Worm (Caenorhabditis elegans): ENCODE results near the gene C23G10.2.

C23G10.2 gene

DNA sequence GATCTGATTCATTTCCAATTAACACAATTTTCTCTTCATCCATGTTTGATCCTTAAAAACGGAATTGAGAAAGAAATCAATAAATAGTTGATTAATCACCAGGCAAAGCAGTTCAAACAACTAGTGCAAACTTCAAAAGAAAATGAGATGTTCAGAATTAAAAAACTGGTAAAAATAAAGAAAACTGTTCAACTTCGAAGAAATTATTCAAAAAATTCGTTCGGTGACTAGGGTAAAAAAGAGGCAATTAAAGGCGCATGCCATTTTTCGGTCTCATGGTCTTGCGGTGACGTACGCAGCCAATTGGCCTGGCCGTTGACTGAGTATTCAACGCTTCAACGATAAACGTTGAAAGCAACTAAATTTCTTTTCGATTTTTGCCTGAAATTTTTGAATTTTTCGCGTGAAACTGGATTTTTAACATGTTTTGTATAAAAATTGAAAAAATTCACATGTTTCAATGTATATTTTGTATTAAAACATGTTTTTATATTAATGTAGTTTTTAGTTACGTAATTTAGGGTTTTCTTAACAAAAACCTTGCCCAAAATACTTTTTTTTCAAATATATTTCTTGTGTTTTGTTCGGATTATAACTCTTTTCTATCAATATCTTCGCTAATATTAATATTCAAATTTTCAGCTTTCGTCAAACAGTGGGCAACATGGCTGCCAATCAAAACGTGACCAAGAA is 1.6 kb upstream of the C23G10.2 start, which contains the start of the genes sna-3 and rps-3 (continued):
- peak; percentile 31 for TF ChIP-seq ceh-8 (GFP tag; optimal IDR thresholded peaks at IDR 0.05)
- no peak for TF ChIP-seq efl-3 (GFP tag; optimal IDR thresholded peaks at IDR 0.05)
- peak; percentile 84 to 93 for TF ChIP-seq lsy-2 (tag; optimal IDR thresholded peaks at IDR 0.05)
- TF ChIP-seq sox-4 (tag; optimal IDR thresholded peaks at IDR 0.05) = no peak
- TF ChIP-seq lin-39 (tag; optimal IDR thresholded peaks at IDR 0.05) = peak; percentile 23
- TF ChIP-seq unc-62 (GFP tag; optimal IDR thresholded peaks at IDR 0.05) = no peak
- no peak for TF ChIP-seq mef-2 (tag; optimal IDR thresholded peaks at IDR 0.05)
- TF ChIP-seq efl-1 (optimal IDR thresholded peaks at IDR 0.05) = peak; percentile 82 to 88
- TF ChIP-seq efl-1 (GFP tag; optimal IDR thresholded peaks at IDR 0.05 in 1 of 2) = peak; percentile 73 to 96
- TF ChIP-seq zag-1 (tag; optimal IDR thresholded peaks at IDR 0.05) = no peak
- TF ChIP-seq mdl-1 (tag; optimal IDR thresholded peaks at IDR 0.05) = peak in 1 of 2 experiments; percentile 69
- TF ChIP-seq ces-1 (GFP tag; optimal IDR thresholded peaks at IDR 0.05) = no peak
- peak; percentile 29 for TF ChIP-seq aly-2 (tag; optimal IDR thresholded peaks at IDR 0.05)
- TF ChIP-seq hlh-17 (GFP tag; optimal IDR thresholded peaks at IDR 0.05; ENCODE audit: borderline replicate concordance) = no peak
- TF ChIP-seq nhr-19 (GFP tag; conservative IDR thresholded peaks at IDR 0.05) = peak; percentile 76
- no peak for TF ChIP-seq C34B4.2 (tag; optimal IDR thresholded peaks at IDR 0.05)
- peak; percentile 75 for TF ChIP-seq nhr-85 (tag)
- no peak for TF ChIP-seq ceh-90 (tag; optimal IDR thresholded peaks at IDR 0.05)
- TF ChIP-seq lin-13 (GFP tag; optimal IDR thresholded peaks at IDR 0.05) = peak; percentile 65
- peak; percentile 62 for TF ChIP-seq nhr-20 (tag; optimal IDR thresholded peaks at IDR 0.05)
- TF ChIP-seq nhr-71 (tag; optimal IDR thresholded peaks at IDR 0.05) = peak; percentile 83
- TF ChIP-seq nhr-28 (tag; optimal IDR thresholded peaks at IDR 0.05) = no peak
- TF ChIP-seq ceh-82 (tag; optimal IDR thresholded peaks at IDR 0.05) = peak; percentile 60 to 80 (median 61)
- no peak for TF ChIP-seq egl-13 (tag; optimal IDR thresholded peaks at IDR 0.05)
- TF ChIP-seq nhr-237 (tag; optimal IDR thresholded peaks at IDR 0.05) = peak; percentile 11
- TF ChIP-seq tbx-2 (tag; optimal IDR thresholded peaks at IDR 0.05) = peak; percentile 63
- TF ChIP-seq hpl-2 (GFP tag; optimal IDR thresholded peaks at IDR 0.05) = peak; percentile 27
- no peak for TF ChIP-seq sup-37 (GFP tag; optimal IDR thresholded peaks at IDR 0.05)
- no peak for TF ChIP-seq nhr-12 (tag; optimal IDR thresholded peaks at IDR 0.05)
- TF ChIP-seq unc-30 (tag; optimal IDR thresholded peaks at IDR 0.05) = no peak
- TF ChIP-seq irx-1 (tag; optimal IDR thresholded peaks at IDR 0.05) = peak; percentile 40
- TF ChIP-seq egl-27 (tag; optimal IDR thresholded peaks at IDR 0.05) = no peak
- peak; percentile 25 for TF ChIP-seq lir-3 (tag; optimal IDR thresholded peaks at IDR 0.05; ENCODE audit: poor library complexity)
- peak; percentile 51 for TF ChIP-seq swsn-7 (tag; optimal IDR thresholded peaks at IDR 0.05)
- TF ChIP-seq mab-9 (GFP tag; IDR thresholded peaks at IDR 0.05) = no peak
- no peak for TF ChIP-seq fkh-10 (GFP tag; optimal IDR thresholded peaks at IDR 0.05)
- peak; percentile 54 for TF ChIP-seq F16B12.6 (tag; optimal IDR thresholded peaks at IDR 0.05)
- TF ChIP-seq dpl-1 (GFP tag; optimal IDR thresholded peaks at IDR 0.05) = peak; percentile 70 to 80 (median 78)
- TF ChIP-seq fkh-8 (tag; optimal IDR thresholded peaks at IDR 0.05) = peak; percentile 66
- peak; percentile 44 for TF ChIP-seq vab-15 (tag; optimal IDR thresholded peaks at IDR 0.05)
- TF ChIP-seq ama-1 (optimal IDR thresholded peaks at IDR 0.05) = no peak
- TF ChIP-seq fkh-4 (tag; optimal IDR thresholded peaks at IDR 0.05; ENCODE audit: borderline replicate concordance) = no peak
- TF ChIP-seq zip-4 (GFP tag; optimal IDR thresholded peaks at IDR 0.05) = no peak
- TF ChIP-seq xbp-1 (tag; optimal IDR thresholded peaks at IDR 0.05) = peak; percentile 74
- TF ChIP-seq aha-1 (tag; optimal IDR thresholded peaks at IDR 0.05) = no peak
- peak; percentile 60 for TF ChIP-seq isw-1 (GFP tag; IDR thresholded peaks at IDR 0.05)
- peak; percentile 83 for TF ChIP-seq mep-1 (tag; optimal IDR thresholded peaks at IDR 0.05)
- peak; percentile 68 for TF ChIP-seq lin-15B (tag; optimal IDR thresholded peaks at IDR 0.05)
- peak; percentile 51 for TF ChIP-seq fos-1 (tag; optimal IDR thresholded peaks at IDR 0.05)
- peak; percentile 70 for TF ChIP-seq nhr-77 (tag; optimal IDR thresholded peaks at IDR 0.05)
- no peak for TF ChIP-seq nhr-84 (tag; optimal IDR thresholded peaks at IDR 0.05)
- TF ChIP-seq pqm-1 (tag; optimal IDR thresholded peaks at IDR 0.05) = no peak
- no peak for TF ChIP-seq C04F5.9 (tag; optimal IDR thresholded peaks at IDR 0.05)
